Fruit fly (Drosophila melanogaster) whole organism, embryonic: Measurements from ENCODE around the gene Tim17a1.

ENCODE experiments used
- Bdp1 ChIP-seq: fragments of 200-800 bp; sonication (Bioruptor generic); optimal IDR thresholded peaks from 3 replicates; lab custom pipeline; 2016; ENCODE audit warnings: missing biosample characterization, missing genetic modification characterization
- Bteb2 ChIP-seq: fragments of 200-800 bp; sonication (Bioruptor generic); optimal IDR thresholded peaks from 2 replicates; lab custom pipeline; 2016; ENCODE audit warnings: missing biosample characterization, missing genetic modification characterization
- CG10267 ChIP-seq: fragments of 200-800 bp; sonication (Bioruptor generic); optimal IDR thresholded peaks from 2 replicates; lab custom pipeline; 2018; ENCODE audit warnings: missing biosample characterization, mild to moderate bottlenecking, missing genetic modification characterization, moderate library complexity
- CG12104 ChIP-seq: fragments of 200-800 bp; sonication (Bioruptor generic); optimal IDR thresholded peaks from 3 replicates; lab custom pipeline; 2016; ENCODE audit warnings: missing biosample characterization, missing genetic modification characterization
- CG12744 ChIP-seq: fragments of 200-800 bp; sonication (Bioruptor generic); optimal IDR thresholded peaks from 2 replicates; lab custom pipeline; 2016; ENCODE audit warnings: missing biosample characterization, missing genetic modification characterization
- CG14667 ChIP-seq: fragments of 200-800 bp; sonication (Bioruptor generic); IDR thresholded peaks from 2 replicates; pipeline ENCODE4 v1.3.6; 2022; ENCODE audit warnings: missing biosample characterization, missing genetic modification characterization
- CG14860 ChIP-seq: fragments of 200-800 bp; sonication (Bioruptor generic); IDR thresholded peaks from 3 replicates; pipeline ENCODE4 v1.3.6; 2022; ENCODE audit warnings: missing biosample characterization, missing genetic modification characterization; ENCODE audit not compliant: partially characterized antibody
- CG16779 ChIP-seq: fragments of 200-800 bp; sonication (Bioruptor generic); IDR thresholded peaks from 2 replicates; pipeline ENCODE4 v1.3.6; 2022; ENCODE audit warnings: missing biosample characterization, missing genetic modification characterization
- CG4282 ChIP-seq: fragments of 200-800 bp; sonication (Bioruptor generic); optimal IDR thresholded peaks from 2 replicates; lab custom pipeline; 2016; ENCODE audit warnings: missing biosample characterization, missing genetic modification characterization
- CG4360 ChIP-seq: fragments of 200-800 bp; sonication (Bioruptor generic); IDR thresholded peaks from 2 replicates; pipeline ENCODE4 v1.3.6; 2022; ENCODE audit warnings: missing biosample characterization, missing genetic modification characterization
- CG4730 ChIP-seq: fragments of 200-800 bp; sonication (Bioruptor generic); IDR thresholded peaks from 2 replicates; pipeline ENCODE4 v1.3.6; 2022; ENCODE audit warnings: missing biosample characterization, missing genetic modification characterization
- CG4854 ChIP-seq: fragments of 200-800 bp; sonication (Bioruptor generic); optimal IDR thresholded peaks from 2 replicates; lab custom pipeline; 2016; ENCODE audit warnings: missing biosample characterization, missing genetic modification characterization, inconsistent platforms
- CG6813 ChIP-seq: fragments of 200-800 bp; sonication (Bioruptor generic); optimal IDR thresholded peaks from 2 replicates; lab custom pipeline; 2017; ENCODE audit warnings: missing biosample characterization, missing genetic modification characterization, mild to moderate bottlenecking, moderate library complexity, missing genetic modification reagents
- CG6854 ChIP-seq: fragments of 200-800 bp; sonication (Bioruptor generic); optimal IDR thresholded peaks from 3 replicates; lab custom pipeline; 2017; ENCODE audit warnings: missing biosample characterization, mild to moderate bottlenecking, missing genetic modification characterization
- CG7928 ChIP-seq: fragments of 200-800 bp; sonication (Bioruptor generic); optimal IDR thresholded peaks from 2 replicates; lab custom pipeline; 2017; ENCODE audit warnings: missing biosample characterization, mild to moderate bottlenecking, missing genetic modification characterization
- Chrac-16 ChIP-seq: fragments of 200-800 bp; sonication (Bioruptor generic); optimal IDR thresholded peaks from 3 replicates; lab custom pipeline; 2016; ENCODE audit warnings: missing biosample characterization, missing genetic modification characterization
- ERR ChIP-seq: fragments of 200-800 bp; sonication (Bioruptor generic); optimal IDR thresholded peaks from 2 replicates; lab custom pipeline; 2016; ENCODE audit warnings: missing biosample characterization, missing genetic modification characterization
- Fer2 ChIP-seq: fragments of 200-800 bp; sonication (Bioruptor generic); optimal IDR thresholded peaks from 2 replicates; lab custom pipeline; 2018; ENCODE audit warnings: missing biosample characterization, mild to moderate bottlenecking, missing genetic modification characterization, moderate library complexity
- H2.0 ChIP-seq: fragments of 200-800 bp; sonication (Bioruptor generic); IDR thresholded peaks from 2 replicates; pipeline ENCODE4 v1.3.6; 2022; ENCODE audit warnings: missing biosample characterization, missing genetic modification characterization
- HHEX ChIP-seq: fragments of 200-800 bp; sonication (Bioruptor generic); optimal IDR thresholded peaks from 3 replicates; lab custom pipeline; 2017; ENCODE audit warnings: missing biosample characterization, mild to moderate bottlenecking, missing genetic modification characterization, missing genetic modification reagents
- HLHmδ ChIP-seq: fragments of 200-800 bp; sonication (Bioruptor generic); optimal IDR thresholded peaks from 2 replicates; lab custom pipeline; 2018; ENCODE audit warnings: missing biosample characterization, mild to moderate bottlenecking, missing genetic modification characterization, moderate library complexity
- Jarid2 ChIP-seq: fragments of 200-800 bp; sonication (Bioruptor generic); optimal IDR thresholded peaks from 3 replicates; lab custom pipeline; 2017; ENCODE audit warnings: mild to moderate bottlenecking, missing biosample characterization, missing genetic modification reagents, missing genetic modification characterization
- Mrtf ChIP-seq: fragments of 200-800 bp; sonication (Bioruptor generic); IDR thresholded peaks from 3 replicates; pipeline ENCODE4 v1.3.6; 2022; ENCODE audit warnings: missing biosample characterization, missing genetic modification characterization
- Oaz ChIP-seq: fragments of 200-800 bp; sonication (Bioruptor generic); IDR thresholded peaks from 2 replicates; pipeline ENCODE4 v1.3.6; 2022; ENCODE audit warnings: missing biosample characterization, missing genetic modification characterization
- Opbp ChIP-seq: fragments of 200-800 bp; sonication (Bioruptor generic); IDR thresholded peaks from 3 replicates; pipeline ENCODE4 v1.3.6; 2022; ENCODE audit warnings: missing biosample characterization, missing genetic modification characterization; ENCODE audit not compliant: partially characterized antibody
- Poxn ChIP-seq: fragments of 200-800 bp; sonication (Bioruptor generic); IDR thresholded peaks from 2 replicates; pipeline ENCODE4 v1.3.6; 2022; ENCODE audit warnings: missing biosample characterization, missing genetic modification characterization
- Scr ChIP-seq: fragments of 200-800 bp; sonication (Bioruptor generic); IDR thresholded peaks from 2 replicates; pipeline ENCODE4 v1.3.6; 2022; ENCODE audit warnings: missing biosample characterization, missing genetic modification characterization; ENCODE audit not compliant: partially characterized antibody
- Sox100B ChIP-seq: fragments of 200-800 bp; sonication (Bioruptor generic); optimal IDR thresholded peaks from 3 replicates; lab custom pipeline; 2018; ENCODE audit warnings: missing biosample characterization, mild to moderate bottlenecking, missing genetic modification characterization
- Spps ChIP-seq: fragments of 200-800 bp; sonication (Bioruptor generic); optimal IDR thresholded peaks from 2 replicates; lab custom pipeline; 2018; ENCODE audit warnings: missing biosample characterization, mild to moderate bottlenecking, missing genetic modification characterization
- Trl ChIP-seq, 3 experiments: fragments of >200 bp in 2 of 3; fragments of 200-800 bp in 1 of 3; sonication (Bioruptor generic) in 1 of 3; optimal IDR thresholded peaks; 2 replicates in 1 of 3; 3 replicates in 2 of 3; lab custom pipeline; 2016 to 2017; ENCODE audit warnings: missing biosample characterization in 1 of 3, missing genetic modification characterization in 1 of 3
- Usf ChIP-seq: fragments of 200-800 bp; sonication (Bioruptor generic); optimal IDR thresholded peaks from 2 replicates; lab custom pipeline; 2017; ENCODE audit warnings: missing genotype, missing biosample characterization, missing genetic modification characterization
- amos ChIP-seq: fragments of 200-800 bp; sonication (Bioruptor generic); IDR thresholded peaks from 2 replicates; pipeline ENCODE4 v1.3.6; 2022; ENCODE audit warnings: missing biosample characterization, missing genetic modification characterization; ENCODE audit not compliant: partially characterized antibody
- bigmax ChIP-seq: fragments of 200-800 bp; sonication (Bioruptor generic); optimal IDR thresholded peaks from 2 replicates; lab custom pipeline; 2018; ENCODE audit warnings: missing biosample characterization, mild to moderate bottlenecking, missing genetic modification characterization
- cg ChIP-seq: fragments of 200-800 bp; sonication (Bioruptor generic); optimal IDR thresholded peaks from 3 replicates; lab custom pipeline; 2019; ENCODE audit warnings: missing biosample characterization, mild to moderate bottlenecking, missing genetic modification characterization, moderate library complexity
- chn ChIP-seq: fragments of 200-800 bp; sonication (Bioruptor generic); optimal IDR thresholded peaks from 2 replicates; lab custom pipeline; 2016; ENCODE audit warnings: missing biosample characterization, missing genetic modification characterization
- exex ChIP-seq: fragments of 200-800 bp; sonication (Bioruptor generic); optimal IDR thresholded peaks from 4 replicates; lab custom pipeline; 2018; ENCODE audit warnings: missing biosample characterization, mild to moderate bottlenecking, missing genetic modification characterization, moderate library complexity
- insv ChIP-seq, 2 experiments: fragments of 200-800 bp; sonication (Bioruptor generic); optimal IDR thresholded peaks; 3 replicates each; lab custom pipeline; 2016 to 2018; ENCODE audit warnings: missing biosample characterization in 2 of 2, missing genetic modification characterization in 2 of 2
- nom ChIP-seq: fragments of 200-800 bp; sonication (Bioruptor generic); optimal IDR thresholded peaks from 2 replicates; lab custom pipeline; 2017; ENCODE audit warnings: missing biosample characterization, missing genetic modification characterization, mild to moderate bottlenecking, moderate library complexity, missing genetic modification reagents
- odd ChIP-seq: fragments of 200-800 bp; sonication (Bioruptor generic); optimal IDR thresholded peaks from 2 replicates; lab custom pipeline; 2017; ENCODE audit warnings: missing biosample characterization, mild to moderate bottlenecking, missing genetic modification characterization
- pita ChIP-seq: fragments of 200-800 bp; sonication (Bioruptor generic); optimal IDR thresholded peaks from 2 replicates; lab custom pipeline; 2017; ENCODE audit warnings: missing biosample characterization, mild to moderate bottlenecking, missing genetic modification characterization
- row ChIP-seq: fragments of 200-800 bp; sonication (Bioruptor generic); IDR thresholded peaks from 3 replicates; pipeline ENCODE4 v1.3.6; 2022; ENCODE audit warnings: missing biosample characterization, missing genetic modification characterization
- sc ChIP-seq, 3 experiments: fragments of >200 bp in 2 of 3; fragments of 200-800 bp in 1 of 3; sonication (Bioruptor generic) in 1 of 3; optimal IDR thresholded peaks; 2 replicates in 2 of 3; 3 replicates in 1 of 3; lab custom pipeline; 2017; ENCODE audit warnings: mild to moderate bottlenecking in 1 of 3, missing biosample characterization in 1 of 3, missing genetic modification characterization in 1 of 3, missing genetic modification reagents in 1 of 3
- scrt ChIP-seq: fragments of 200-800 bp; sonication (Bioruptor generic); optimal IDR thresholded peaks from 2 replicates; lab custom pipeline; 2018; ENCODE audit warnings: missing biosample characterization, mild to moderate bottlenecking, missing genetic modification characterization, moderate library complexity
- slbo ChIP-seq: fragments of 200-800 bp; sonication (Bioruptor generic); IDR thresholded peaks from 2 replicates; pipeline ENCODE4 v1.3.6; 2022; ENCODE audit warnings: missing biosample characterization, missing genetic modification characterization
- sna ChIP-seq: fragments of 200-800 bp; sonication (Bioruptor generic); IDR thresholded peaks from 2 replicates; pipeline ENCODE4 v1.3.6; 2022; ENCODE audit warnings: missing biosample characterization, missing genetic modification characterization; ENCODE audit not compliant: partially characterized antibody
- ssp ChIP-seq: fragments of 200-800 bp; sonication (Bioruptor generic); IDR thresholded peaks from 2 replicates; pipeline ENCODE4 v1.3.6; 2022; ENCODE audit warnings: missing biosample characterization, missing genetic modification characterization
- sug ChIP-seq: fragments of 200-800 bp; optimal IDR thresholded peaks from 2 replicates; lab custom pipeline; 2019; ENCODE audit warnings: missing biosample characterization, mild to moderate bottlenecking, missing genetic modification characterization, moderate library complexity
- zf30C ChIP-seq: fragments of 200-800 bp; sonication (Bioruptor generic); optimal IDR thresholded peaks from 3 replicates; lab custom pipeline; 2018; ENCODE audit warnings: missing biosample characterization, mild to moderate bottlenecking, missing genetic modification characterization
- zfh2 ChIP-seq: fragments of 200-800 bp; sonication (Bioruptor generic); optimal IDR thresholded peaks from 2 replicates; lab custom pipeline; 2016; ENCODE audit warnings: missing biosample characterization, missing genetic modification characterization

Tim17a1 gene

DNA sequence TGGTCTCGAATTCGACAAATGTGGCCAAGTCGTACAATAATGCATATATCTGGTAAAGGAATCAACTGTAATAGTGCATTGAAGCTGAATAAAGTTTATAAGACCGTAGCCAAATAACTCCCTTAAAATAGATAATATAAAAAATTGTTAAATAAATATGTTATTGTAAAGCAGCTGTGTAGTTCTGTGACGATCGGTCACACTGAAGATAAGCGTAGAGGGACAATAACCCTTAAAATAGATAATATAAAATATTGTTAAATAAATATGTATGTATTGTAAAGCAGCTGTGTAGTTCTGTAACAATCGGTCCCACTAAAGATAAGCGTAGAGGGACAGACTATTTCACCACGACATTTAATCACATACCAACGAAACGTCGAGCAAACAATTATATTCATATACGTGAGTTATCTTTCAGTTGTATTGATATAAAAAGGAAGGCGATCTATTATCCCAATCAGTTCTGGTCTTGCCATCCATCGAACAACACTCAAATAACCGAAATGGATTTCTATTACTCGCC lies 10.8 kb upstream of the Tim17a1 start, which contains the start of gene GstD5 (continued):
- no peak for TF ChIP-seq sc (optimal IDR thresholded peaks at IDR 0.05; lab: Kevin White, UChicago)
- TF ChIP-seq sc (GFP tag; optimal IDR thresholded peaks at IDR 0.05; lab: Kevin White, UChicago): no peak
- 0 out of 2 replicates have a peak, but pooled peaks have one; percentile 8 for TF ChIP-seq amos
- no peak for TF ChIP-seq Sox100B (GFP tag; lab: Kevin White, UChicago)
- no peak for TF ChIP-seq HLHmδ (GFP tag; lab: Kevin White, UChicago)
- TF ChIP-seq Mrtf (GFP tag; lab: Robert Waterston, UW): no peak
- no peak for TF ChIP-seq Fer2
- no peak for TF ChIP-seq ssp
- no peak for TF ChIP-seq chn (GFP tag; lab: Kevin White, UChicago)
- TF ChIP-seq HHEX (GFP tag; lab: Kevin White, UChicago): no peak
- TF ChIP-seq Jarid2 (GFP tag; lab: Kevin White, UChicago): no peak
- no peak for TF ChIP-seq Spps (tag; lab: Kevin White, UChicago)
- TF ChIP-seq CG4360 (GFP tag; lab: Robert Waterston, UW): no peak
- TF ChIP-seq CG6813: no peak
- no peak for TF ChIP-seq CG12744 (GFP tag; lab: Kevin White, UChicago)
- TF ChIP-seq Oaz: no peak
- no peak for TF ChIP-seq CG14667 (GFP tag; lab: Robert Waterston, UW)
- no peak for TF ChIP-seq Poxn (GFP tag; lab: Robert Waterston, UW)
- TF ChIP-seq zfh2: no peak
- no peak for TF ChIP-seq CG4854 (GFP tag; lab: Kevin White, UChicago)
- TF ChIP-seq zf30C (GFP tag; lab: Kevin White, UChicago): no peak
- TF ChIP-seq Scr: no peak
- no peak for TF ChIP-seq CG4282 (GFP tag; lab: Kevin White, UChicago)
- TF ChIP-seq row (GFP tag; lab: Robert Waterston, UW): no peak
- TF ChIP-seq pita (GFP tag; lab: Kevin White, UChicago): no peak
- TF ChIP-seq scrt (GFP tag; lab: Kevin White, UChicago): no peak
- TF ChIP-seq Chrac-16 (GFP tag; lab: Kevin White, UChicago): no peak
- no peak for TF ChIP-seq H2.0 (GFP tag; lab: Robert Waterston, UW)
- TF ChIP-seq CG10267: peak; percentile 5
- TF ChIP-seq CG7928 (GFP tag; lab: Kevin White, UChicago): no peak

DNA sequence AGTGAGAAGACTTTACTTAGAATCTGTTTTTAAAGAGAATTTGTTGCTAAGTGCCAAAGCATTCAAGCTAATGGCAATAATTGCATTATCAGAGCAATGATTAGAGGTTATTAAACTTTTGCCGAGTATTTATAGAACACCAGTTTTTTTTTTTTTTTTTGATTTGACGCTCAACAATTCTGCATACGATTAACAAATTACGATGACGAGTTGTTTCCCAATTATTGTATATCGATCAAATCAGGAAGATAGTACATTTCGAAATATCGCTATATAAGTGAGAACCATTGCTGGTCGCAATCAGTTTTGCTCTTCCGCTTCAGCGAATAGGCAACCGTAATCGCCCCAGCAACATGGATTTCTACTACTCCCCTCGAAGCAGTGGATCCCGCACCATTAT lies 9.3 kb upstream of the Tim17a1 start, which contains the start of gene GstD4:
Gene GstD4, plus strand, starts transcription at position 301 of the 400 bp plus-strand sequence.
- TF ChIP-seq CG14860 (GFP tag; lab: Robert Waterston, UW) (no peak), bigmax (GFP tag; lab: Kevin White, UChicago) (no peak), insv (GFP tag; optimal IDR thresholded peaks at IDR 0.05; lab: Kevin White, UChicago) (no peak), sna (GFP tag; lab: Robert Waterston, UW) (no peak), CG12104 (GFP tag; lab: Kevin White, UChicago) (no peak), CG6854 (GFP tag; lab: Kevin White, UChicago) (no peak), exex (peak; percentile 23)

DNA sequence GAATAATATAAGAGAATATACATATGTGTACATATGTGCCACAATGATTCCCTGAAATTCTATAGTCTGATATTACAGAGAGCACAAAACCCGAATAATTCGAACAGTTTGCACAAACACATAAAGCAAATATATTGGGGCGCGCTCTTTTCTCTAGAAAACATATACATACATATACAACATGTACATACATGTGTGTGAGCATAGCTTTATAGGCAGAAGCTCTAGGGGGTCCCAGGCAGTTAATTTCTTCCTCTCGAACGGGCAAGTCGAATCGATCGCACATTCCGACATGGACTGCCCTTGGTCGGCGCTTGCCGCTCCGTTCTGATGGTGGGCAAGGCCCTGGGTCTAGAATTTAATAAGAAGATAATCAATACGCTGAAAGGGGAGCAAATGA lies 8.3 kb upstream of the Tim17a1 start, which contains the start of gene GstD3:
Gene GstD3, plus strand, starts transcription at position 269 of the 400 bp plus-strand sequence.
- TF ChIP-seq Opbp (GFP tag; lab: Robert Waterston, UW) (peak; percentile 15; the same call in 1 of the 3 replicates), Trl (optimal IDR thresholded peaks at IDR 0.05; lab: Kevin White, UChicago) (peak; percentile 12 to 31), Trl (GFP tag; optimal IDR thresholded peaks at IDR 0.05; lab: Kevin White, UChicago) (no peak), slbo (GFP tag; lab: Robert Waterston, UW) (no peak), Usf (GFP tag; lab: Kevin White, UChicago) (no peak), ERR (GFP tag; lab: Kevin White, UChicago) (no peak), Bdp1 (GFP tag; lab: Kevin White, UChicago) (no peak), nom (GFP tag; lab: Kevin White, UChicago) (peak; percentile 15), CG16779 (GFP tag; lab: Robert Waterston, UW) (no peak), sug (tag; lab: Kevin White, UChicago) (peak; percentile 94), CG4730 (GFP tag; lab: Robert Waterston, UW) (no peak), cg (GFP tag; lab: Kevin White, UChicago) (peak; percentile 65), odd (GFP tag; lab: Kevin White, UChicago) (no peak), Bteb2 (GFP tag; lab: Kevin White, UChicago) (no peak)
